Fruit fly (Drosophila melanogaster) whole organism, embryonic: Measurements from ENCODE around the gene piwi.

Experiments used
- Aef1 ChIP-seq: fragments of 200-800 bp; sonication (Bioruptor generic); IDR thresholded peaks from 3 replicates; pipeline ENCODE4 v1.3.6; 2022; ENCODE audit warnings: missing biosample characterization, missing genetic modification characterization
- CG10267 ChIP-seq: fragments of 200-800 bp; sonication (Bioruptor generic); optimal IDR thresholded peaks from 2 replicates; lab custom pipeline; 2018; ENCODE audit warnings: missing biosample characterization, mild to moderate bottlenecking, missing genetic modification characterization, moderate library complexity
- CG10979 ChIP-seq: fragments of 200-800 bp; sonication (Bioruptor generic); optimal IDR thresholded peaks from 2 replicates; lab custom pipeline; 2018; ENCODE audit warnings: missing biosample characterization, mild to moderate bottlenecking, missing genetic modification characterization, moderate library complexity
- CG11247 ChIP-seq: fragments of 200-800 bp; sonication (Bioruptor generic); IDR thresholded peaks from 2 replicates; pipeline ENCODE4 v1.3.6; 2022; ENCODE audit warnings: missing biosample characterization, missing genetic modification characterization
- CG14014 ChIP-seq: fragments of 200-800 bp; sonication (Bioruptor generic); IDR thresholded peaks from 2 replicates; pipeline ENCODE4 v1.3.6; 2022; ENCODE audit warnings: missing biosample characterization, missing genetic modification characterization
- CG14050 ChIP-seq: fragments of 200-800 bp; sonication (Bioruptor generic); IDR thresholded peaks from 3 replicates; pipeline ENCODE4 v1.3.6; 2022; ENCODE audit warnings: missing biosample characterization, missing genetic modification characterization
- CG1529 ChIP-seq: fragments of 200-800 bp; sonication (Bioruptor generic); optimal IDR thresholded peaks from 3 replicates; lab custom pipeline; 2018; ENCODE audit warnings: missing biosample characterization, missing genetic modification characterization
- CG15514 ChIP-seq: fragments of 200-800 bp; sonication (Bioruptor generic); optimal IDR thresholded peaks from 3 replicates; lab custom pipeline; 2017; ENCODE audit warnings: missing biosample characterization, missing genetic modification characterization, mild to moderate bottlenecking, moderate library complexity, missing genetic modification reagents
- CG17328 ChIP-seq: fragments of 200-800 bp; sonication (Bioruptor generic); IDR thresholded peaks from 2 replicates; pipeline ENCODE4 v1.3.6; 2022; ENCODE audit warnings: missing biosample characterization, missing genetic modification characterization
- CG17568 ChIP-seq: fragments of 200-800 bp; sonication (Bioruptor generic); optimal IDR thresholded peaks from 2 replicates; lab custom pipeline; 2018; ENCODE audit warnings: missing biosample characterization, mild to moderate bottlenecking, missing genetic modification characterization, moderate library complexity
- CG34224 ChIP-seq: fragments of 200-800 bp; sonication (Bioruptor generic); IDR thresholded peaks from 3 replicates; pipeline ENCODE4 v1.3.6; 2022; ENCODE audit warnings: missing biosample characterization, missing genetic modification characterization; ENCODE audit not compliant: partially characterized antibody
- CG9797 ChIP-seq: fragments of 200-800 bp; sonication (Bioruptor generic); optimal IDR thresholded peaks from 3 replicates; lab custom pipeline; 2018; ENCODE audit warnings: missing biosample characterization, mild to moderate bottlenecking, missing genetic modification characterization
- CG9932 ChIP-seq: fragments of 200-800 bp; sonication (Bioruptor generic); IDR thresholded peaks from 2 replicates; pipeline ENCODE4 v1.3.6; 2022; ENCODE audit warnings: missing biosample characterization, missing genetic modification characterization
- CHES-1-like ChIP-seq: fragments of 200-800 bp; sonication (Bioruptor generic); optimal IDR thresholded peaks from 2 replicates; lab custom pipeline; 2016; ENCODE audit warnings: missing biosample characterization, missing genetic modification characterization
- Chrac-16 ChIP-seq: fragments of 200-800 bp; sonication (Bioruptor generic); optimal IDR thresholded peaks from 3 replicates; lab custom pipeline; 2016; ENCODE audit warnings: missing biosample characterization, missing genetic modification characterization
- Dip3 ChIP-seq: fragments of 200-800 bp; sonication (Bioruptor generic); optimal IDR thresholded peaks from 3 replicates; lab custom pipeline; 2016; ENCODE audit warnings: missing biosample characterization, missing genetic modification characterization
- Dp ChIP-seq: fragments of 200-800 bp; sonication (Bioruptor generic); optimal IDR thresholded peaks from 2 replicates; lab custom pipeline; 2018; ENCODE audit warnings: missing biosample characterization, mild to moderate bottlenecking, missing genetic modification characterization, moderate library complexity
- Dref ChIP-seq: fragments of 200-800 bp; sonication (Bioruptor generic); IDR thresholded peaks from 2 replicates; pipeline ENCODE4 v1.3.6; 2022; ENCODE audit warnings: missing biosample characterization, missing genetic modification characterization
- E2f2 ChIP-seq: fragments of 200-800 bp; sonication (Bioruptor generic); IDR thresholded peaks from 2 replicates; pipeline ENCODE4 v1.3.6; 2022; ENCODE audit warnings: missing biosample characterization, missing genetic modification characterization
- Ets97D ChIP-seq: fragments of 200-800 bp; sonication (Bioruptor generic); optimal IDR thresholded peaks from 3 replicates; lab custom pipeline; 2016; ENCODE audit warnings: missing biosample characterization, missing genetic modification characterization
- H2.0 ChIP-seq: fragments of 200-800 bp; sonication (Bioruptor generic); IDR thresholded peaks from 2 replicates; pipeline ENCODE4 v1.3.6; 2022; ENCODE audit warnings: missing biosample characterization, missing genetic modification characterization
- HmgD ChIP-seq: fragments of 200-800 bp; sonication (Bioruptor generic); optimal IDR thresholded peaks from 3 replicates; lab custom pipeline; 2016; ENCODE audit warnings: missing biosample characterization, missing genetic modification characterization
- Hsf ChIP-seq: fragments of 200-800 bp; sonication (Bioruptor generic); optimal IDR thresholded peaks from 3 replicates; lab custom pipeline; 2016; ENCODE audit warnings: missing biosample characterization, missing genetic modification characterization
- Jarid2 ChIP-seq: fragments of 200-800 bp; sonication (Bioruptor generic); optimal IDR thresholded peaks from 3 replicates; lab custom pipeline; 2017; ENCODE audit warnings: mild to moderate bottlenecking, missing biosample characterization, missing genetic modification reagents, missing genetic modification characterization
- Lim3 ChIP-seq: fragments of 200-800 bp; sonication (Bioruptor generic); IDR thresholded peaks from 2 replicates; pipeline ENCODE4 v1.3.6; 2022; ENCODE audit warnings: missing biosample characterization, missing genetic modification characterization
- Med ChIP-seq: fragments of 200-800 bp; sonication (Bioruptor generic); peaks from one replicate; lab custom pipeline; 2016; ENCODE audit warnings: missing biosample characterization, missing genetic modification characterization, mild to moderate bottlenecking, inconsistent platforms, moderate library complexity
- Nf-YA ChIP-seq: fragments of 200-800 bp; sonication (Bioruptor generic); IDR thresholded peaks from 2 replicates; pipeline ENCODE4 v1.3.6; 2022; ENCODE audit warnings: missing biosample characterization, missing genetic modification characterization
- Nf-YC ChIP-seq: fragments of 200-800 bp; optimal IDR thresholded peaks from 3 replicates; lab custom pipeline; 2019; ENCODE audit warnings: missing biosample characterization, mild to moderate bottlenecking, missing genetic modification characterization, moderate library complexity
- Optix ChIP-seq: fragments of 200-800 bp; sonication (Bioruptor generic); IDR thresholded peaks from 3 replicates; pipeline ENCODE4 v1.3.6; 2022; ENCODE audit warnings: missing biosample characterization, missing genetic modification characterization
- ac ChIP-seq: fragments of 200-800 bp; sonication (Bioruptor generic); optimal IDR thresholded peaks from 3 replicates; lab custom pipeline; 2017; ENCODE audit warnings: missing biosample characterization, mild to moderate bottlenecking, missing genetic modification characterization
- bab2 ChIP-seq: fragments of 200-800 bp; sonication (Bioruptor generic); optimal IDR thresholded peaks from 2 replicates; lab custom pipeline; 2016; ENCODE audit warnings: missing biosample characterization, missing genetic modification characterization
- bsh ChIP-seq, 2 experiments: fragments of 200-800 bp; sonication (Bioruptor generic); optimal IDR thresholded peaks; 2 replicates each; lab custom pipeline; 2017 to 2018; ENCODE audit warnings: mild to moderate bottlenecking in 2 of 2, missing biosample characterization in 2 of 2, missing genetic modification characterization in 2 of 2, moderate library complexity in 1 of 2
- chif ChIP-seq, 2 experiments: fragments of 200-800 bp; sonication (Bioruptor generic); optimal IDR thresholded peaks; 3 replicates each; lab custom pipeline; 2016; ENCODE audit warnings: missing biosample characterization in 2 of 2, missing genetic modification characterization in 2 of 2
- chm ChIP-seq: fragments of 200-800 bp; sonication (Bioruptor generic); IDR thresholded peaks from 2 replicates; pipeline ENCODE4 v1.3.6; 2022; ENCODE audit warnings: missing biosample characterization, missing genetic modification characterization
- chn ChIP-seq: fragments of 200-800 bp; sonication (Bioruptor generic); optimal IDR thresholded peaks from 2 replicates; lab custom pipeline; 2016; ENCODE audit warnings: missing biosample characterization, missing genetic modification characterization
- dpn ChIP-seq, 2 experiments: fragments of 200-800 bp; sonication (Bioruptor generic); optimal IDR thresholded peaks; 3 replicates each; lab custom pipeline; 2016; ENCODE audit warnings: missing biosample characterization in 2 of 2, missing genetic modification characterization in 2 of 2
- gcm2 ChIP-seq: fragments of 200-800 bp; sonication (Bioruptor generic); optimal IDR thresholded peaks from 2 replicates; lab custom pipeline; 2016; ENCODE audit warnings: missing biosample characterization, missing genetic modification characterization
- gfzf ChIP-seq: fragments of 200-800 bp; sonication (Bioruptor generic); optimal IDR thresholded peaks from 2 replicates; lab custom pipeline; 2016; ENCODE audit warnings: missing biosample characterization, mild to moderate bottlenecking, missing genetic modification characterization, moderate library complexity
- grau ChIP-seq: fragments of 200-800 bp; optimal IDR thresholded peaks from 3 replicates; lab custom pipeline; 2019; ENCODE audit warnings: missing biosample characterization, mild to moderate bottlenecking, missing genetic modification characterization, moderate library complexity
- hkb ChIP-seq, 2 experiments: fragments of 200-800 bp in 1 of 2; fragments of >200 bp in 1 of 2; sonication (Bioruptor generic) in 1 of 2; IDR thresholded peaks in 1 of 2; optimal IDR thresholded peaks in 1 of 2; 2 replicates each; pipeline versions ENCODE4 v1.3.6 to Lab custom; 2017 to 2022; ENCODE audit warnings: missing biosample characterization in 1 of 2, missing genetic modification characterization in 1 of 2
- lmd ChIP-seq: fragments of 200-800 bp; sonication (Bioruptor generic); IDR thresholded peaks from 2 replicates; pipeline ENCODE4 v1.3.6; 2022; ENCODE audit warnings: missing biosample characterization, missing genetic modification characterization
- lola ChIP-seq, 3 experiments: fragments of >200 bp in 2 of 3; fragments of 200-800 bp in 1 of 3; sonication (Bioruptor generic) in 1 of 3; optimal IDR thresholded peaks; 2 replicates each; lab custom pipeline; 2017 to 2019; ENCODE audit warnings: missing biosample characterization in 3 of 3, missing genetic modification characterization in 3 of 3, mild to moderate bottlenecking in 1 of 3, moderate library complexity in 1 of 3
- odd ChIP-seq: fragments of 200-800 bp; sonication (Bioruptor generic); optimal IDR thresholded peaks from 2 replicates; lab custom pipeline; 2017; ENCODE audit warnings: missing biosample characterization, mild to moderate bottlenecking, missing genetic modification characterization
- schlank ChIP-seq: fragments of 200-800 bp; sonication (Bioruptor generic); optimal IDR thresholded peaks from 2 replicates; lab custom pipeline; 2018; ENCODE audit warnings: missing biosample characterization, mild to moderate bottlenecking, missing genetic modification characterization
- slbo ChIP-seq: fragments of 200-800 bp; sonication (Bioruptor generic); IDR thresholded peaks from 2 replicates; pipeline ENCODE4 v1.3.6; 2022; ENCODE audit warnings: missing biosample characterization, missing genetic modification characterization
- sug ChIP-seq: fragments of 200-800 bp; optimal IDR thresholded peaks from 2 replicates; lab custom pipeline; 2019; ENCODE audit warnings: missing biosample characterization, mild to moderate bottlenecking, missing genetic modification characterization, moderate library complexity
- ttk ChIP-seq: fragments of 200-800 bp; sonication (Bioruptor generic); IDR thresholded peaks from 2 replicates; pipeline ENCODE4 v2.1.2; 2022; ENCODE audit warnings: missing biosample characterization, missing genetic modification characterization
- twi ChIP-seq: fragments of 200-800 bp; optimal IDR thresholded peaks from 2 replicates; lab custom pipeline; 2019; ENCODE audit warnings: missing biosample characterization, mild to moderate bottlenecking, missing genetic modification characterization, moderate library complexity
- wdn ChIP-seq: fragments of 200-800 bp; sonication (Bioruptor generic); IDR thresholded peaks from 2 replicates; pipeline ENCODE4 v1.3.6; 2022; ENCODE audit warnings: missing biosample characterization, missing genetic modification characterization
- zf30C ChIP-seq: fragments of 200-800 bp; sonication (Bioruptor generic); optimal IDR thresholded peaks from 3 replicates; lab custom pipeline; 2018; ENCODE audit warnings: missing biosample characterization, mild to moderate bottlenecking, missing genetic modification characterization

The piwi gene

DNA sequence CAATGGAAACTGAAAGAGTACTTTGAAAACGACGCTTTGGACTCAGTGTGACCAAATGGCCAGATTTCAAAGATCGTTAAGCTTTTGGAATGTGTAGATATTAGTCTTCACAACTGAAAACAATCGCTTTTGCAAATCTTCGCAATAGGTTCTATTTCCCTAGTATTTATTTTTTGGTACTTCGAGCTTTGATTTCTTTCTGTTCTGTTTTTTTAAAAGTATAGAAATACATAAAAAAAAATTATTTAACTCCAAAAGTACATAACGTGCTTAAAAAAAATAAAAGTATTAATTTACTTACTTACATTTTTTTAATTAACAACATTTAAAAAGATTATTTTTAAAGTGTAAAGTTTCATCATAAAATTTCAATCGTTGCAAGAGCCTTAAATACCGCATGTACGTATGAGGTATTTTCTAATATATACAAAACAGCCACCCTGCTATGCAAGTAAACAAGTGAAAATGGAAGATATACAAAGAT lies at the start of gene piwi, which contains the start of gene CG12253 (continued):
- TF ChIP-seq CG9932 (GFP tag; lab: Robert Waterston, UW) (peak; percentile 66), Nf-YA (GFP tag; lab: Robert Waterston, UW) (peak; percentile 55), hkb (optimal IDR thresholded peaks at IDR 0.05; lab: Kevin White, UChicago) (no peak), hkb (GFP tag; IDR thresholded peaks at IDR 0.05; lab: Robert Waterston, UW) (peak; percentile 21; the same call in 1 of the 2 replicates), sug (peak; percentile 56), Jarid2 (GFP tag; lab: Kevin White, UChicago) (no peak), Lim3 (GFP tag; lab: Robert Waterston, UW) (0 out of 2 replicates have a peak, but pooled peaks have one; percentile 11), Dp (GFP tag; lab: Kevin White, UChicago) (peak; percentile 40), CG10267 (tag; lab: Kevin White, UChicago) (peak; percentile 71), gfzf (peak; percentile 69), Dip3 (GFP tag; lab: Kevin White, UChicago) (peak; percentile 25), CG11247 (GFP tag; lab: Robert Waterston, UW) (peak; percentile 74), CG15514 (peak; percentile 32), odd (peak; percentile 54), CG17328 (GFP tag; lab: Robert Waterston, UW) (peak; percentile 82; the same call in 1 of the 2 replicates), chm (GFP tag; lab: Robert Waterston, UW) (0 out of 2 replicates have a peak, but pooled peaks have one; percentile 34), lmd (GFP tag; lab: Robert Waterston, UW) (peak; percentile 89), Dref (no peak), CHES-1-like (GFP tag; lab: Kevin White, UChicago) (peak; percentile 32), CG1529 (GFP tag; lab: Kevin White, UChicago) (peak; percentile 61), chif (GFP tag; optimal IDR thresholded peaks at IDR 0.05; lab: Kevin White, UChicago) (peak; percentile 31 to 63), ttk (GFP tag; lab: Robert Waterston, UW) (peak; percentile 87), grau (peak; percentile 87), Nf-YC (tag; lab: Kevin White, UChicago) (no peak), Chrac-16 (GFP tag; lab: Kevin White, UChicago) (peak; percentile 78), wdn (GFP tag; lab: Robert Waterston, UW) (peak; percentile 61; the same call in 1 of the 2 replicates), zf30C (peak; percentile 39), dpn (GFP tag; optimal IDR thresholded peaks at IDR 0.05; lab: Kevin White, UChicago) (peak; percentile 31 to 77), gcm2 (GFP tag; lab: Kevin White, UChicago) (no peak), twi (tag; lab: Kevin White, UChicago) (peak; percentile 69), schlank (peak; percentile 7), ac (GFP tag; lab: Kevin White, UChicago) (no peak), E2f2 (GFP tag; lab: Robert Waterston, UW) (peak; percentile 64), bsh (GFP tag; optimal IDR thresholded peaks at IDR 0.05; lab: Kevin White, UChicago) (peak in 1 of 2 experiments; percentile 85), H2.0 (GFP tag; lab: Robert Waterston, UW) (peak; percentile 70), CG17568 (GFP tag; lab: Kevin White, UChicago) (peak; percentile 66), Optix (no peak), bab2 (GFP tag; lab: Kevin White, UChicago) (peak; percentile 50), CG14014 (peak; percentile 66; the same call in 1 of the 2 replicates), Hsf (GFP tag; lab: Kevin White, UChicago) (peak; percentile 77), CG9797 (GFP tag; lab: Kevin White, UChicago) (peak; percentile 31), slbo (GFP tag; lab: Robert Waterston, UW) (peak; percentile 90), chn (GFP tag; lab: Kevin White, UChicago) (peak; percentile 22), Ets97D (GFP tag; lab: Kevin White, UChicago) (peak; percentile 26), HmgD (GFP tag; lab: Kevin White, UChicago) (no peak), Aef1 (GFP tag; lab: Robert Waterston, UW) (no peak), CG34224 (no peak), Med (peak; percentile 58), CG10979 (tag; lab: Kevin White, UChicago) (peak; percentile 77), lola (GFP tag; optimal IDR thresholded peaks at IDR 0.05; lab: Kevin White, UChicago) (peak in 1 of 3 experiments; percentile 88), CG14050 (no peak; the same call in 1 of the 3 replicates)
